Worm (Caenorhabditis elegans) whole organism, midembryonic: ENCODE data around the gene C33F10.11.

Experiments used
- T22C8.4 ChIP-seq: fragments of 200-800 bp; sonication (Bioruptor generic); IDR thresholded peaks from 2 replicates; pipeline ENCODE4 v1.3.6; 2022; ENCODE audit warnings: missing genetic modification characterization, missing compliant biosample characterization
- cog-1 ChIP-seq: sonication (generic microtip); optimal IDR thresholded peaks from 2 replicates; lab custom pipeline; 2016; ENCODE audit warnings: missing genetic modification characterization, missing compliant biosample characterization
- flt-1 ChIP-seq: fragments of 200-800 bp; sonication (Bioruptor generic); IDR thresholded peaks from 2 replicates; pipeline ENCODE4 v1.3.6; 2022; ENCODE audit warnings: missing genetic modification characterization, missing compliant biosample characterization
- klf-2 ChIP-seq: fragments of 200-800 bp; sonication (Bioruptor generic); conservative IDR thresholded peaks from 2 replicates; pipeline ENCODE4 v1.3.6; 2022; ENCODE audit warnings: missing genetic modification reagents, missing genetic modification characterization, missing compliant biosample characterization
- med-1 ChIP-seq: sonication (generic microtip); optimal IDR thresholded peaks from 2 replicates; lab custom pipeline; 2017; ENCODE audit warnings: missing genetic modification characterization, mild to moderate bottlenecking, missing compliant biosample characterization, antibody characterized with exemption, missing genetic modification reagents; ENCODE audit not compliant: insufficient read depth
- ref-1 ChIP-seq: fragments of 200-800 bp; sonication (Bioruptor generic); conservative IDR thresholded peaks from 2 replicates; pipeline ENCODE4 v1.3.6; 2022; ENCODE audit warnings: missing genetic modification reagents, missing genetic modification characterization, missing compliant biosample characterization
- tab-1 ChIP-seq: fragments of 200-800 bp; sonication (Bioruptor generic); IDR thresholded peaks from 2 replicates; pipeline ENCODE4 v1.3.6; 2022; ENCODE audit warnings: missing genetic modification characterization, missing compliant biosample characterization
- ztf-23 ChIP-seq: fragments of 200-800 bp; sonication (Bioruptor generic); IDR thresholded peaks from 2 replicates; pipeline ENCODE4 v1.3.6; 2022; ENCODE audit warnings: missing genetic modification reagents, missing genetic modification characterization, missing compliant biosample characterization

DNA sequence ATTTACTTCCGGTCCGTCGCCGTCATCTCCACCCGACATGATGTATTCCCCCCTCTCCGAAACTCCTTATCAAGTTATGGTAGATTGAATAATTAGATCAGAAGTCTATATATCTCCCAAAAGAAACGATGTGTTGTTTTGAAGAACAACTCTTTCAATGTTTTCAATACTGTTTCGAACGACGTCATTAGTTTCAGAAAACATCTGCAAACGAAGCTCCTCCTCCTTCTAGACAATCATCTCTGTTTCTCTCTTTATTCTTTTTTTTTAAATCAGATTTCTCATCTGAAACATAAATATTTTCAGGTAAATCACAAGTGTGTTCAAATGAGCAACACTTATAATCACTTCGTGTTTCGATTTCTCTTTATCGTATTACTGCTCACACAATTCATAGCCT is 15.2 kb upstream of the C33F10.11 start, which contains the start of gene T23B7.3:
- no peak for TF ChIP-seq ref-1 (GFP tag; lab: Robert Waterston, UW)
- TF ChIP-seq med-1 = no peak
- TF ChIP-seq T22C8.4 (GFP tag; lab: Robert Waterston, UW) = no peak
- no peak for TF ChIP-seq cog-1 (tag; lab: Kevin White, UChicago)
- no peak for TF ChIP-seq klf-2 (GFP tag; lab: Robert Waterston, UW)
- no peak for TF ChIP-seq flt-1 (GFP tag; lab: Robert Waterston, UW)
- TF ChIP-seq tab-1 = no peak
- no peak for TF ChIP-seq ztf-23 (GFP tag; lab: Robert Waterston, UW)
